Worm (Caenorhabditis elegans) whole organism, L2 larva: Measurements from ENCODE around the gene sssh-1.

Experiments used
- C34F6.9 ChIP-seq: fragments of 150-350 bp; optimal IDR thresholded peaks from 2 replicates; lab custom pipeline; 2014; ENCODE audit warnings: missing biosample characterization, missing genetic modification characterization
- F13H6.1 ChIP-seq: sonication (generic microtip); optimal IDR thresholded peaks from 2 replicates; lab custom pipeline; 2016; ENCODE audit warnings: missing genetic modification characterization, missing compliant biosample characterization
- Y55F3AM.14 ChIP-seq: fragments of 200-800 bp; sonication (Bioruptor generic); optimal IDR thresholded peaks from 2 replicates; lab custom pipeline; 2018; ENCODE audit warnings: mild to moderate bottlenecking, missing genetic modification characterization, missing compliant biosample characterization
- ZK546.5 ChIP-seq: sonication (generic microtip); optimal IDR thresholded peaks from 2 replicates; lab custom pipeline; 2017; ENCODE audit warnings: missing biosample characterization, missing genetic modification characterization
- aly-2 ChIP-seq: fragments of 150-350 bp; optimal IDR thresholded peaks from 2 replicates; lab custom pipeline; 2014; ENCODE audit warnings: missing biosample characterization, missing genetic modification characterization
- ceh-16 ChIP-seq: fragments of 150-350 bp; optimal IDR thresholded peaks from 2 replicates; lab custom pipeline; 2014; ENCODE audit warnings: missing biosample characterization, missing genetic modification characterization
- crh-2 ChIP-seq: sonication (generic microtip); optimal IDR thresholded peaks from 2 replicates; lab custom pipeline; 2017; ENCODE audit warnings: missing biosample characterization, missing genetic modification characterization
- dmd-4 ChIP-seq: sonication (generic microtip); optimal IDR thresholded peaks from 2 replicates; lab custom pipeline; 2017; ENCODE audit warnings: missing biosample characterization, missing genetic modification characterization
- egl-27 ChIP-seq: sonication (generic microtip); optimal IDR thresholded peaks from 3 replicates; lab custom pipeline; 2017; ENCODE audit warnings: missing biosample characterization, missing genetic modification reagents, missing genetic modification characterization
- elt-1 ChIP-seq: fragments of 150-350 bp; optimal IDR thresholded peaks from 2 replicates; lab custom pipeline; 2014; ENCODE audit warnings: missing biosample characterization, missing genetic modification characterization
- gmeb-1 ChIP-seq: fragments of 150-350 bp; optimal IDR thresholded peaks from 2 replicates; lab custom pipeline; 2014; ENCODE audit warnings: missing biosample characterization, missing genetic modification characterization
- lin-11 ChIP-seq: fragments of 150-350 bp; sonication (generic microtip); optimal IDR thresholded peaks from 2 replicates; lab custom pipeline; 2014; ENCODE audit warnings: missing biosample characterization, missing genetic modification characterization, inconsistent platforms, mixed read lengths
- lin-39 ChIP-seq: fragments of 150-350 bp; optimal IDR thresholded peaks from 2 replicates; lab custom pipeline; 2014; ENCODE audit warnings: missing biosample characterization, missing genetic modification reagents, missing genetic modification characterization
- lsy-2 ChIP-seq, 2 experiments: fragments of 150-350 bp in 1 of 2; sonication (generic microtip) in 1 of 2; optimal IDR thresholded peaks; 2 replicates each; lab custom pipeline; 2014 to 2017; ENCODE audit warnings: missing biosample characterization in 2 of 2, missing genetic modification characterization in 2 of 2
- nhr-10 ChIP-seq: sonication (generic microtip); optimal IDR thresholded peaks from 2 replicates; lab custom pipeline; 2017; ENCODE audit warnings: missing biosample characterization, missing genetic modification characterization
- nhr-11 ChIP-seq: fragments of 150-350 bp; optimal IDR thresholded peaks from 2 replicates; lab custom pipeline; 2014; ENCODE audit warnings: missing biosample characterization, missing genetic modification characterization
- nhr-12 ChIP-seq: fragments of 150-350 bp; optimal IDR thresholded peaks from 2 replicates; lab custom pipeline; 2014; ENCODE audit warnings: missing biosample characterization, missing genetic modification characterization
- nhr-237 ChIP-seq: fragments of 150-350 bp; optimal IDR thresholded peaks from 2 replicates; lab custom pipeline; 2014; ENCODE audit warnings: missing biosample characterization, missing genetic modification characterization
- nhr-25 ChIP-seq: fragments of 150-350 bp; sonication (generic microtip); optimal IDR thresholded peaks from 3 replicates; lab custom pipeline; 2014; ENCODE audit warnings: missing biosample characterization, missing genetic modification characterization
- nhr-77 ChIP-seq: fragments of 150-350 bp; optimal IDR thresholded peaks from 2 replicates; lab custom pipeline; 2014; ENCODE audit warnings: missing biosample characterization, missing genetic modification characterization
- sem-4 ChIP-seq: fragments of 150-350 bp; optimal IDR thresholded peaks from 2 replicates; lab custom pipeline; 2014; ENCODE audit warnings: missing biosample characterization, missing genetic modification reagents, missing genetic modification characterization
- skn-1 ChIP-seq: sonication (generic microtip); optimal IDR thresholded peaks from 2 replicates; lab custom pipeline; 2017; ENCODE audit warnings: missing biosample characterization, missing genetic modification characterization
- sma-3 ChIP-seq: sonication (generic microtip); optimal IDR thresholded peaks from 2 replicates; lab custom pipeline; 2016; ENCODE audit warnings: missing genetic modification reagents, missing genetic modification characterization, missing compliant biosample characterization
- unc-39 ChIP-seq: fragments of 150-350 bp; optimal IDR thresholded peaks from 2 replicates; lab custom pipeline; 2014; ENCODE audit warnings: missing biosample characterization, missing genetic modification characterization
- unc-62 ChIP-seq: fragments of 150-350 bp; optimal IDR thresholded peaks from 2 replicates; lab custom pipeline; 2014; ENCODE audit warnings: missing biosample characterization, missing genetic modification reagents, missing genetic modification characterization

The sssh-1 gene

ce11 chrX:14907257-14907801 is 31.6 kb downstream of the sssh-1 start:
- TF ChIP-seq ZK546.5 (tag; lab: Kevin White, UChicago) (no peak), crh-2 (tag; lab: Kevin White, UChicago) (no peak), ceh-16 (tag; lab: Kevin White, UChicago) (no peak), Y55F3AM.14 (GFP tag; lab: Kevin White, UChicago) (no peak), nhr-25 (no peak), lsy-2 (tag; optimal IDR thresholded peaks at IDR 0.05; lab: Kevin White, UChicago) (no peak), lin-11 (no peak), dmd-4 (no peak), skn-1 (tag; lab: Kevin White, UChicago) (no peak), sma-3 (GFP tag; lab: Kevin White, UChicago) (no peak), nhr-12 (tag; lab: Kevin White, UChicago) (no peak), F13H6.1 (tag; lab: Kevin White, UChicago) (no peak), lin-39 (tag; lab: Kevin White, UChicago) (no peak)

ce11 chrX:14910689-14911088 is 34.9 kb downstream of the sssh-1 start:
- TF ChIP-seq elt-1 (tag; lab: Kevin White, UChicago) = no peak
- no peak for TF ChIP-seq aly-2 (tag; lab: Kevin White, UChicago)

ce11 chrX:14916767-14917166 is 41.0 kb downstream of the sssh-1 start:
- TF ChIP-seq aly-2 (tag; lab: Kevin White, UChicago) (no peak), sma-3 (GFP tag; lab: Kevin White, UChicago) (no peak), egl-27 (tag; lab: Kevin White, UChicago) (no peak), unc-62 (GFP tag; lab: Kevin White, UChicago) (no peak), nhr-77 (tag; lab: Kevin White, UChicago) (no peak), nhr-11 (no peak), lsy-2 (tag; optimal IDR thresholded peaks at IDR 0.05; lab: Kevin White, UChicago) (no peak), sem-4 (tag; lab: Kevin White, UChicago) (no peak)

- no peak for TF ChIP-seq egl-27 (tag; lab: Kevin White, UChicago)
Observed at ce11 chrX:14918538-14918937, 42.8 kb downstream of the sssh-1 start, which contains the start of gene npr-40. Gene npr-40, plus strand, starts transcription at chrX:14918838.

- TF ChIP-seq elt-1 (tag; lab: Kevin White, UChicago) = no peak
- TF ChIP-seq, all 48 proteins: peak for 0
Observed at ce11 chrX:14920880-14921279, 45.1 kb downstream of the sssh-1 start.

- no peak for TF ChIP-seq nhr-11
- no peak for TF ChIP-seq C34F6.9 (tag; lab: Kevin White, UChicago)
- TF ChIP-seq ceh-16 (tag; lab: Kevin White, UChicago) = no peak
- TF ChIP-seq unc-39 (tag; lab: Kevin White, UChicago) = no peak
- TF ChIP-seq nhr-237 = no peak
- no peak for TF ChIP-seq nhr-77 (tag; lab: Kevin White, UChicago)
- no peak for TF ChIP-seq nhr-10
- no peak for TF ChIP-seq aly-2 (tag; lab: Kevin White, UChicago)
- TF ChIP-seq elt-1 (tag; lab: Kevin White, UChicago) = no peak
- no peak for TF ChIP-seq gmeb-1 (tag; lab: Kevin White, UChicago)
Observed at ce11 chrX:14922758-14923157, 47.0 kb downstream of the sssh-1 start.
